Worm (Caenorhabditis elegans) whole organism, early embryonic: ENCODE data around the gene apy-1.

Source experiments
- B0310.2 ChIP-seq: sonication (generic microtip); optimal IDR thresholded peaks from 2 replicates; lab custom pipeline; 2016; ENCODE audit warnings: mild to moderate bottlenecking, missing genetic modification characterization, missing compliant biosample characterization
- F13C5.2 ChIP-seq: sonication (generic microtip); optimal IDR thresholded peaks from 2 replicates; lab custom pipeline; 2017; ENCODE audit warnings: mild to moderate bottlenecking, missing genetic modification characterization, inconsistent platforms, missing compliant biosample characterization
- aly-1 ChIP-seq: sonication (generic microtip); optimal IDR thresholded peaks from 2 replicates; lab custom pipeline; 2016; ENCODE audit warnings: missing genetic modification characterization, missing compliant biosample characterization
- ama-1 ChIP-seq: fragments of 150-350 bp; optimal IDR thresholded peaks from 2 replicates; lab custom pipeline; 2014
- ceh-13 ChIP-seq: fragments of 200-800 bp; sonication (Bioruptor generic); optimal IDR thresholded peaks from 2 replicates; lab custom pipeline; 2018; ENCODE audit warnings: mild to moderate bottlenecking, missing genetic modification characterization, missing compliant biosample characterization
- ceh-36 ChIP-seq: sonication (generic microtip); optimal IDR thresholded peaks from 2 replicates; lab custom pipeline; 2016; ENCODE audit warnings: missing genetic modification characterization, inconsistent platforms, missing compliant biosample characterization
- ets-7 ChIP-seq: sonication (generic microtip); optimal IDR thresholded peaks from 2 replicates; lab custom pipeline; 2016; ENCODE audit warnings: missing genotype, missing genetic modification characterization, missing compliant biosample characterization
- flt-1 ChIP-seq: fragments of 200-800 bp; sonication (Bioruptor generic); IDR thresholded peaks from 2 replicates; pipeline ENCODE4 v1.3.6; 2022; ENCODE audit warnings: missing genetic modification characterization, missing compliant biosample characterization
- hmbx-1 ChIP-seq: sonication (generic microtip); optimal IDR thresholded peaks from 2 replicates; lab custom pipeline; 2016; ENCODE audit warnings: mild to moderate bottlenecking, missing genetic modification characterization, missing compliant biosample characterization
- hmg-4 ChIP-seq: fragments of 200-800 bp; sonication (Bioruptor generic); optimal IDR thresholded peaks from 2 replicates; lab custom pipeline; 2018; ENCODE audit warnings: mild to moderate bottlenecking, missing genetic modification characterization, missing compliant biosample characterization
- hnd-1 ChIP-seq: sonication (generic microtip); optimal IDR thresholded peaks from 2 replicates; lab custom pipeline; 2016; ENCODE audit warnings: missing genetic modification characterization, missing compliant biosample characterization
- pes-1 ChIP-seq: fragments of 200-800 bp; sonication (Bioruptor generic); IDR thresholded peaks from 2 replicates; pipeline ENCODE4 v1.3.6; 2022; ENCODE audit warnings: missing genetic modification reagents, missing genetic modification characterization, missing compliant biosample characterization
- scrt-1 ChIP-seq: fragments of 200-800 bp; sonication (Bioruptor generic); IDR thresholded peaks from 2 replicates; pipeline ENCODE4 v1.3.6; 2022; ENCODE audit warnings: missing genetic modification characterization, missing compliant biosample characterization
- sea-1 ChIP-seq: fragments of 200-800 bp; sonication (Bioruptor generic); conservative IDR thresholded peaks from 2 replicates; pipeline ENCODE4 v1.3.6; 2022; ENCODE audit warnings: missing genetic modification characterization, missing compliant biosample characterization
- tbx-11 ChIP-seq: fragments of 200-800 bp; sonication (Bioruptor generic); IDR thresholded peaks from 2 replicates; pipeline ENCODE4 v1.3.6; 2022; ENCODE audit warnings: missing genetic modification characterization, missing compliant biosample characterization
- tbx-37 ChIP-seq: fragments of 200-800 bp; sonication (Bioruptor generic); conservative IDR thresholded peaks from 2 replicates; pipeline ENCODE4 v1.3.6; 2022; ENCODE audit warnings: missing genetic modification reagents, missing genetic modification characterization, missing compliant biosample characterization
- tra-4 ChIP-seq: sonication (generic microtip); optimal IDR thresholded peaks from 2 replicates; lab custom pipeline; 2017; ENCODE audit warnings: missing genetic modification characterization, missing compliant biosample characterization

Gene apy-1

DNA sequence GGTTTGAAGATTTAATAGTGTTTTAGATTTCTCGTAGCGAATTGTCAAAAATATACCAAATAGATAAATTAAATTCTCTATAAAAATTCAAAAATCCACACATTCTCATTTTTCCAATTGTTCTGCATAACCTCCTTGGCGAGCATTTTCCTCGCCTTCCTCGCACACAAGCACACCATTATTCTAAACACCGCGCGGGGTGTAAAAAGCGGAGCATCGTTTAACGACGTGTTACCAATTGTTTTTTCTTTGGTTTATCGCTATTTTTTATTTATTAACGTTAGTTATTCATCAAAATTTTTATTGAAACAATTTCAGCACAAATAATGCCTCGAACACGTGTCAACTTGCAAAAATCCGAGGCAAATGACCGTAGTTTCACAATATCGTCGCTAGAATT is 4.5 kb downstream of the apy-1 start, which contains the start of gene vps-52:
Gene vps-52, plus strand, starts transcription at position 319 of the 400 bp plus-strand sequence.
- TF ChIP-seq flt-1 (GFP tag; lab: Robert Waterston, UW) (no peak), F13C5.2 (tag; lab: Kevin White, UChicago) (no peak), scrt-1 (GFP tag; lab: Robert Waterston, UW) (no peak), ceh-13 (GFP tag; lab: Kevin White, UChicago) (no peak), tbx-37 (no peak), pes-1 (no peak), ets-7 (tag; lab: Kevin White, UChicago) (no peak), ama-1 (lab: Kevin White, UChicago) (no peak), sea-1 (GFP tag; lab: Robert Waterston, UW) (no peak), ceh-36 (no peak), aly-1 (tag; lab: Kevin White, UChicago) (no peak)

DNA sequence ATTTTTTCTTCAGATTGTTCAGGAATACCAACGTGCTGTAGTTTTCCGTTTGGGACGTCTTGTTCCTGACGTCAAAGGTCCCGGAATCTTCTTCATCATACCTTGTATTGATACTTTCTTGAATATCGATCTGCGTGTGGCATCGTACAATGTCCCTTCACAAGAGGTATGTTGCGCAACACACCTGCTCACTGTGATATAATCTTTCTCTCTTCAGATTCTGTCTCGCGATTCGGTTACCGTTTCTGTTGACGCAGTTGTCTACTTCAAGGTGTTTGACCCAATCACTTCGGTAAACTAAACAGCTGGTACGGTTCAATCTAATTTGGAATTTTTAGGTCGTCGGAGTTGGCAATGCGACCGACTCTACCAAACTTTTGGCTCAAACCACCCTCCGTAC is 6.1 kb downstream of the apy-1 start:
- TF ChIP-seq hnd-1 (tag; lab: Kevin White, UChicago): no peak
- TF ChIP-seq aly-1 (tag; lab: Kevin White, UChicago): no peak
- no peak for TF ChIP-seq flt-1 (GFP tag; lab: Robert Waterston, UW)
- TF ChIP-seq ceh-13 (GFP tag; lab: Kevin White, UChicago): no peak
- TF ChIP-seq pes-1: no peak
- no peak for TF ChIP-seq scrt-1 (GFP tag; lab: Robert Waterston, UW)
- TF ChIP-seq ceh-36: no peak
- TF ChIP-seq ama-1 (lab: Kevin White, UChicago): no peak
- TF ChIP-seq sea-1 (GFP tag; lab: Robert Waterston, UW): no peak
- TF ChIP-seq tra-4 (tag; lab: Kevin White, UChicago): no peak
- TF ChIP-seq ets-7 (tag; lab: Kevin White, UChicago): no peak
- TF ChIP-seq tbx-11: no peak
- TF ChIP-seq tbx-37: no peak
- TF ChIP-seq hmg-4 (GFP tag; lab: Kevin White, UChicago): no peak
- TF ChIP-seq B0310.2 (tag; lab: Kevin White, UChicago): no peak
- TF ChIP-seq hmbx-1 (tag; lab: Kevin White, UChicago): no peak

DNA sequence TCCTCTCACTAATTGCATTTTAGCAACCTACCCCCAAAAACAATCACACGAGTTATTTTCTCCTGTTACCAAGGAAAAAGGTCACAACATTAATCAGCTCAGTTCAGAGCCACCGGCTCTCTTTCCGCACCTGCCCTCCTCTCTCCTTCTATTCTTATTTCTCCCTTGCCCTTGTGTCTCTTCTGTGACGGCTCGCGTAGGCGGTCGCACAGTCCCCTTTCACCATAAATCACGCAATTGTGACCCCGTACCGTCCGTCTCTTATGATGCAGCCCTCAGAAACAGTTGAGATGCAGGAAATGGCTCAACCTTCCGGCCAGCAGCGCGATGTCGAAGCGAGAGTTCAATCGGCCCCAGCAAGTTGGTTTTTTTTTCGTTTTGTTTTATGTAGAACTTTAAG is 6.9 kb downstream of the apy-1 start, which contains the start of gene sto-1:
Gene sto-1, plus strand, starts transcription at position 200 of the 400 bp plus-strand sequence.
- TF ChIP-seq hmg-4 (GFP tag; lab: Kevin White, UChicago) (peak; percentile 74), scrt-1 (GFP tag; lab: Robert Waterston, UW) (no peak), tra-4 (tag; lab: Kevin White, UChicago) (no peak), hnd-1 (tag; lab: Kevin White, UChicago) (no peak), B0310.2 (tag; lab: Kevin White, UChicago) (no peak), ceh-36 (no peak), ets-7 (tag; lab: Kevin White, UChicago) (peak; percentile 41), aly-1 (tag; lab: Kevin White, UChicago) (peak; percentile 73), pes-1 (no peak)

DNA sequence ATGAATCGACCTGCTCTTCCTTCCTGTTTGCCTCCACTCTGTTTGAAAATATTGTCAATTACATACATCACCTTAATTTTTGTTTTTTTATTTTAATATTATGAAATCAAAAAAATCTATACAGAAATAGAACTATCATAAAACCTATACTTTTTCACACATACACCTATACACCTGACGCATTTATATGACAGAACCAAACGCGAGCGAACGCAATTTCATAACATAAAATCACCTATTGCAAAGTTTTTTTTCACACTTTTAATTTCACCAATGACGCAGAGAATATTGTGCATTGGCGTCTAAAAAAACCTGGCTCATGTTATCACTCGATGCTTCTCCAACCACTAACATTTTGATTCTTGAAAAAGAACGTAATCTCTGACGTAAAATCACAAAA is 7.5 kb downstream of the apy-1 start:
- TF ChIP-seq tbx-37 (no peak), pes-1 (no peak)

DNA sequence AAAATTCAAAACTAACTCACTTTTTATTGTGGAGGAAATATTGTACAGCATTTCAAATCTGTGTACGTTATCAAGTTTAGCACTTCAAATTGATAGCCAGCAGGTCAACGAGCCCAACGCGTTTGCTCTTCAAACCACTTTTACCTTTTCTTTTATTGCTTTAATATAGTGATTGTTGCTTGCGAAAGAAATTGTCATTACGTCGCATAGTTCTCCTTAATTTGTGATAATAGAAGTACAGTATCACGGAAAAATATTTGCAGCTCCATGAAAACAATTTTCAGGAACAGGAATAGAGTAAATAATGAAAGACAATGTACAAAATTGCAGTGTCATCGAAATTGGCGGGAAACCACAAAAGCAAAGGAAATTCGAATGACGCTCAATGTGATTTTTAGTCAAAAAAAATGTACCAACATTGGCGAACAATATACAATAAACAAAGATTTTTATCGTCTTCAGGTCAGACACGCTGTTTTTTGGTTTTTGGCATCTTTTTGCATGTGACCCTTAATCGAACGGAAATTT is 10.5 kb downstream of the apy-1 start, which contains the start of the genes PDB1.1 and F08C6.5:
Gene PDB1.1, minus strand, starts transcription at position 158 of the 528 bp plus-strand sequence.
Gene F08C6.5, plus strand, starts transcription at position 478 of the 528 bp plus-strand sequence.
- no peak for TF ChIP-seq scrt-1 (GFP tag; lab: Robert Waterston, UW)
- no peak for TF ChIP-seq hnd-1 (tag; lab: Kevin White, UChicago)
- no peak for TF ChIP-seq hmbx-1 (tag; lab: Kevin White, UChicago)
- no peak for TF ChIP-seq flt-1 (GFP tag; lab: Robert Waterston, UW)
- TF ChIP-seq aly-1 (tag; lab: Kevin White, UChicago): no peak
- TF ChIP-seq tra-4 (tag; lab: Kevin White, UChicago): no peak
- no peak for TF ChIP-seq pes-1
- no peak for TF ChIP-seq hmg-4 (GFP tag; lab: Kevin White, UChicago)

DNA sequence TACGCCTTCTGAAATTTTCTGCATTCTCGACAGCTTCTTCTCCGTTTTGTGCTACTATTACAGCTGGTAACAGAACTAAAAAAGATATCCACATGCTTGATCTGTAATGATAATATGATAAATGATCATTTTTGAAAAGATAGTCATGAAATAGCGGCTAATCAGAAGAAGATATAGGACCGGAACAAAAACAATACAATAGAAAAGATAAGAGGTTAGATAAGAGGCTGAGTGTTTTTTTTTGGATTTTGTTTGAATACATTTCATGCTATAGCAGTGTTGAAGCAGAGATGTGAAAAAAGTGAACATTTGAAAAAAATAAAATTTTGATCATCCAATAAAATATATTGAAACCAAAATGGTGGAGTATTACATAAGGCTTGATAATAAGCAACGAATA is 15.2 kb downstream of the apy-1 start, which contains the start of gene F46C8.8:
Gene F46C8.8, minus strand, starts transcription at position 101 of the 400 bp plus-strand sequence.
- TF ChIP-seq flt-1 (GFP tag; lab: Robert Waterston, UW) (no peak), tra-4 (tag; lab: Kevin White, UChicago) (no peak), pes-1 (no peak), aly-1 (tag; lab: Kevin White, UChicago) (no peak), B0310.2 (tag; lab: Kevin White, UChicago) (no peak)

DNA sequence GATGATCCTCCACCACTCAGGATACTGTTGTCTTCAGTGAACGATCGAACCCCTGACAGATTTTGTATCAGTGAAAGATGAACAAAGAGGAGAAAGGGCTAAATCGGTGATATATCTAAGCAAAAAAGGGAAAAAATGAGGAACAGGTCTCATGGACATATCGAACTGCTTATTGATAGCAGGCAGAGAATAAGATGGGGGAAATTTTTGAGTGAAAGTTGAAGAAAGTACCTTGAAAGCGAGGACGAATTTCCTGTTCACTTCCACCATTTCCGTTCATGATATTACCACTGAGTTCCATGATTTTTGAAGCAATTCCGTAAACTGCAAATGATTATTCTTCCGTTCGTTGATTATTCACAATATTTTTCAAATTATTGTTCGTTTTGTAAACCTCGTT is 16.2 kb downstream of the apy-1 start:
- TF ChIP-seq sea-1 (GFP tag; lab: Robert Waterston, UW) (no peak), ceh-13 (GFP tag; lab: Kevin White, UChicago) (no peak), aly-1 (tag; lab: Kevin White, UChicago) (no peak), scrt-1 (GFP tag; lab: Robert Waterston, UW) (no peak), tbx-37 (no peak), pes-1 (no peak), ama-1 (lab: Kevin White, UChicago) (no peak), hmg-4 (GFP tag; lab: Kevin White, UChicago) (no peak)

DNA sequence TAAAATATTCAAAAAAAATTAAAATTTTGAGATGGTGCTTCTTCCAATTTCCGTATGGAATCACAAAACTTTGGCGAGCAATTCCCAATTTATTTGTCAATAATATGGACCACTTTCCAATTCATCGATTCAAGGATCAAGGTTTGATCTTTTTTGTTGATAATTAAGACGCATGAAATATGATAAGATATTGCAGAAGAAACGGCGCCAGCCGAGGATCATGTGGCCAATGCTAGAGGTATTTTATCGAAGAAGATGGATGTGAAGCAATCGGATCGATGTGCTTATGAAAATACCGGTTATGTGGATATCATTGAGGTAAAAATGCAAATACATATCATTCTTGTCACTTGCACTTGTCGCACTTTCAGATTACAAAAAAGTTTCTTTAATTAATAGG is 19.1 kb downstream of the apy-1 start:
- TF ChIP-seq hmbx-1 (tag; lab: Kevin White, UChicago) (no peak), ets-7 (tag; lab: Kevin White, UChicago) (no peak), tbx-11 (no peak), hnd-1 (tag; lab: Kevin White, UChicago) (no peak), ama-1 (lab: Kevin White, UChicago) (no peak), scrt-1 (GFP tag; lab: Robert Waterston, UW) (no peak), B0310.2 (tag; lab: Kevin White, UChicago) (no peak)
